Worm (Caenorhabditis elegans) whole organism, L1 larva: ENCODE results near the gene C17H11.6.
"Not testable (repeated sequence)": the region's sequence is repeated elsewhere in the genome, so short reads cannot be mapped to it uniquely, and the experiment has no call there.

Experiments used
- aha-1 ChIP-seq: fragments of 150-350 bp; optimal IDR thresholded peaks from 2 replicates; lab custom pipeline; 2014; ENCODE audit warnings: missing biosample characterization, missing genetic modification characterization
- efl-3 ChIP-seq: fragments of 200-800 bp; sonication (Bioruptor generic); optimal IDR thresholded peaks from 2 replicates; lab custom pipeline; 2018; ENCODE audit warnings: mild to moderate bottlenecking, missing genetic modification characterization, missing compliant biosample characterization
- egl-27 ChIP-seq, 2 experiments: fragments of 150-350 bp in 1 of 2; sonication (generic microtip); optimal IDR thresholded peaks; 3 replicates each; lab custom pipeline; 2017 to 2018; ENCODE audit warnings: missing biosample characterization in 2 of 2, missing genetic modification characterization in 2 of 2, missing genetic modification reagents in 2 of 2
- fkh-4 ChIP-seq: sonication (generic microtip); optimal IDR thresholded peaks from 2 replicates; lab custom pipeline; 2016; ENCODE audit warnings: missing compliant biosample characterization, missing genetic modification characterization, borderline replicate concordance
- fos-1 ChIP-seq: fragments of 150-350 bp; optimal IDR thresholded peaks from 2 replicates; lab custom pipeline; 2014; ENCODE audit warnings: missing biosample characterization, missing genetic modification characterization
- lin-39 ChIP-seq: fragments of 150-350 bp; optimal IDR thresholded peaks from 2 replicates; lab custom pipeline; 2014; ENCODE audit warnings: missing biosample characterization, missing genetic modification reagents, missing genetic modification characterization
- mep-1 ChIP-seq: fragments of 150-350 bp; optimal IDR thresholded peaks from 2 replicates; lab custom pipeline; 2014; ENCODE audit warnings: missing biosample characterization, missing genetic modification characterization
- nhr-12 ChIP-seq: sonication (generic microtip); optimal IDR thresholded peaks from 2 replicates; lab custom pipeline; 2017; ENCODE audit warnings: missing biosample characterization, missing genetic modification characterization
- nhr-28 ChIP-seq: fragments of 150-350 bp; optimal IDR thresholded peaks from 2 replicates; lab custom pipeline; 2014; ENCODE audit warnings: missing biosample characterization, missing genetic modification characterization
- snpc-4 ChIP-seq: fragments of 150-350 bp; optimal IDR thresholded peaks from 2 replicates; lab custom pipeline; 2014; ENCODE audit warnings: missing biosample characterization, missing genetic modification characterization
- vab-15 ChIP-seq: sonication (generic microtip); optimal IDR thresholded peaks from 2 replicates; lab custom pipeline; 2017; ENCODE audit warnings: missing genotype, mild to moderate bottlenecking, missing genetic modification characterization, missing compliant biosample characterization

DNA sequence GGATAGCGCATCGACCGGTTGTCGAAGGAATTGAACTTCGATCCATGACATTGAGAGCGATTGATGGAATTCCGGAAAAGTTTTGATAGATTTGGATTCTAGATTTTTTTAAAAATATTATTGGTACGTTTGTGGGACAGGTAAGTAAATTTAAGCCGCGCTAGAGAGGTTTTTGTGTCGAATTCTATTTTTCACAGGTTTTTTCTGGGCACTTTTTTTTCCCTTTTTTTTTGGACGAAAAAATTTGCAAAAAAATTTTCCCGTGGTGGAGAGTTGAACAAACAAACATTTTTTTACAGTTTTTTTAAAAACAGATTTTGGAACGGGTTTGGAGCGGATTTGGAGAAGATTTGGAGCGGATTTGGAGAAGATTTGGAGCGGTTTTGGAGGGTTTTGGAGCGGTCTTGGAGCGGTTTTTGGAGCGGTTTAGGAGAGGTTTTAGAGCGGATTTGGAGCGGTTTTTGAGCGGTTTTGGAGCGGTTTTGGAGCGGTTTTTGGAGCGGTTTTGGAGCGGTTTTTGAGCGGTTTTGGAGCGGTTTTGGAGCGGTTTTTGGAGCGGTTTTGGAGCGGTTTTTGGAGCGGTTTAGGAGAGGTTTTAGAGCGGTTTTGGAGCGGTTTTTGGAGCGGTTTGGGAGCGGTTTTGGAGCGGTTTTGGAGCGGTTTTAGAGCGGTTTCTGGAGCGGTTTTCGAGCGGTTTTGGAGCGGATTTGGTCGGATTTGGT is 21.8 kb downstream of the C17H11.6 start, which contains the start of gene C17H11.4:
- TF ChIP-seq fkh-4 (tag; lab: Kevin White, UChicago); nhr-28; efl-3; mep-1 (tag; lab: Kevin White, UChicago); aha-1 (tag; lab: Kevin White, UChicago); fos-1; snpc-4 (tag; lab: Kevin White, UChicago); vab-15 (tag; lab: Kevin White, UChicago); nhr-12 (tag; lab: Kevin White, UChicago); lin-39; egl-27 (tag; optimal IDR thresholded peaks at IDR 0.05; lab: Kevin White, UChicago): not testable (repeated sequence)
